Fruit fly (Drosophila melanogaster) whole organism, larva: Measurements from ENCODE around the gene fon.
A peak's percentile ranks its signal among the peaks of the same experiment; 100 is the strongest.

ENCODE experiments used
- noc ChIP-seq: fragments of 200-800 bp; sonication (Bioruptor generic); optimal IDR thresholded peaks from 3 replicates; lab custom pipeline; 2019; ENCODE audit warnings: missing biosample characterization, mild to moderate bottlenecking, missing genetic modification characterization, moderate library complexity

fon gene

dm6 chr2L:19416602-19417497 lies 30.8 kb upstream of the fon start, which contains the start of gene Lectin-galC1:
Gene Lectin-galC1 (plus strand): TSS chr2L:19417447.
- no peak for TF ChIP-seq noc (tag; lab: Kevin White, UChicago)

dm6 chr2L:19415859-19416258 lies 29.9 kb upstream of the fon start:
- TF ChIP-seq noc (tag; lab: Kevin White, UChicago) = no peak

dm6 chr2L:19415133-19415532 lies 29.1 kb upstream of the fon start:
- no peak for TF ChIP-seq noc (tag; lab: Kevin White, UChicago)

dm6 chr2L:19414233-19414749 lies 28.3 kb upstream of the fon start:
- TF ChIP-seq noc (tag; lab: Kevin White, UChicago) = no peak

- no peak for TF ChIP-seq noc (tag; lab: Kevin White, UChicago)
Observed at dm6 chr2L:19413118-19413893, 27.3 kb upstream of the fon start.

dm6 chr2L:19411966-19412365 lies 26.0 kb upstream of the fon start:
- no peak for TF ChIP-seq noc (tag; lab: Kevin White, UChicago)

dm6 chr2L:19406419-19406818 lies 20.4 kb upstream of the fon start:
- TF ChIP-seq noc (tag; lab: Kevin White, UChicago) = no peak

- no peak for TF ChIP-seq noc (tag; lab: Kevin White, UChicago)
Observed at dm6 chr2L:19405685-19406357, 19.8 kb upstream of the fon start.

dm6 chr2L:19404804-19405203 lies 18.8 kb upstream of the fon start:
- TF ChIP-seq noc (tag; lab: Kevin White, UChicago) = no peak

dm6 chr2L:19403398-19403797 lies 17.4 kb upstream of the fon start:
- no peak for TF ChIP-seq noc (tag; lab: Kevin White, UChicago)

dm6 chr2L:19402667-19403066 lies 16.7 kb upstream of the fon start:
- no peak for TF ChIP-seq noc (tag; lab: Kevin White, UChicago)

- TF ChIP-seq noc (tag; lab: Kevin White, UChicago) = no peak
Observed at dm6 chr2L:19401914-19402313, 15.9 kb upstream of the fon start.

dm6 chr2L:19398317-19399234 lies 12.6 kb upstream of the fon start, which contains the start of gene CG17544:
Gene CG17544 (minus strand): TSS chr2L:19398493.
- TF ChIP-seq noc (tag; lab: Kevin White, UChicago) = peak; percentile 76

- peak; percentile 16 for TF ChIP-seq noc (tag; lab: Kevin White, UChicago)
Observed at dm6 chr2L:19397617-19398316, 11.8 kb upstream of the fon start.
